Worm (Caenorhabditis elegans): Measurements from ENCODE around the gene acl-7.

ce11 chrII:12789497-12789896 lies 26.8 kb downstream of the acl-7 start:
- TF ChIP-seq zag-1 (tag; optimal IDR thresholded peaks at IDR 0.05) (no peak), sea-2 (GFP tag; optimal IDR thresholded peaks at IDR 0.05) (no peak), ceh-82 (tag; optimal IDR thresholded peaks at IDR 0.05) (no peak), mdl-1 (tag; optimal IDR thresholded peaks at IDR 0.05) (no peak), lsy-12 (tag; optimal IDR thresholded peaks at IDR 0.05) (no peak), elt-1 (tag; optimal IDR thresholded peaks at IDR 0.05) (no peak), lin-15B (tag; optimal IDR thresholded peaks at IDR 0.05) (no peak), ztf-4 (tag; optimal IDR thresholded peaks at IDR 0.05) (no peak), aly-2 (tag; optimal IDR thresholded peaks at IDR 0.05) (no peak), ama-1 (optimal IDR thresholded peaks at IDR 0.05) (no peak), snpc-4 (tag; optimal IDR thresholded peaks at IDR 0.05) (no peak), pha-4 (tag; optimal IDR thresholded peaks at IDR 0.05) (no peak)

All from whole organism, L3 larva.